Worm (Caenorhabditis elegans) whole organism, late embryonic: Measurements from ENCODE around the gene fbxb-11.

Source experiments
- F13H6.1 ChIP-seq: sonication (generic microtip); optimal IDR thresholded peaks from 2 replicates; lab custom pipeline; 2016; ENCODE audit warnings: missing genetic modification characterization, missing compliant biosample characterization
- K02D7.2 ChIP-seq: sonication (generic microtip); optimal IDR thresholded peaks from 2 replicates; lab custom pipeline; 2017; ENCODE audit warnings: mild to moderate bottlenecking, missing genetic modification characterization, missing compliant biosample characterization
- T23F11.4 ChIP-seq: fragments of 200-800 bp; sonication (Bioruptor generic); optimal IDR thresholded peaks from 2 replicates; lab custom pipeline; 2018; ENCODE audit warnings: mild to moderate bottlenecking, missing genetic modification characterization, missing compliant biosample characterization
- ceh-18 ChIP-seq: sonication (generic microtip); optimal IDR thresholded peaks from 2 replicates; lab custom pipeline; 2016; ENCODE audit warnings: missing genetic modification characterization, missing compliant biosample characterization
- ceh-22 ChIP-seq: sonication (generic microtip); optimal IDR thresholded peaks from 2 replicates; lab custom pipeline; 2017; ENCODE audit warnings: missing biosample characterization, missing genetic modification characterization
- ceh-24 ChIP-seq: sonication (generic microtip); optimal IDR thresholded peaks from 2 replicates; lab custom pipeline; 2016; ENCODE audit warnings: mild to moderate bottlenecking, missing genetic modification characterization, missing compliant biosample characterization
- ceh-34 ChIP-seq: sonication (generic microtip); optimal IDR thresholded peaks from 2 replicates; lab custom pipeline; 2016; ENCODE audit warnings: mild to moderate bottlenecking, missing genetic modification characterization, missing compliant biosample characterization
- ceh-6 ChIP-seq: fragments of 200-800 bp; sonication (Bioruptor generic); optimal IDR thresholded peaks from 2 replicates; lab custom pipeline; 2018; ENCODE audit warnings: mild to moderate bottlenecking, missing genetic modification characterization, missing compliant biosample characterization
- ceh-9 ChIP-seq: sonication (generic microtip); optimal IDR thresholded peaks from 2 replicates; lab custom pipeline; 2016; ENCODE audit warnings: mild to moderate bottlenecking, missing genetic modification characterization, inconsistent platforms, missing compliant biosample characterization
- che-1 ChIP-seq: sonication (generic microtip); optimal IDR thresholded peaks from 2 replicates; lab custom pipeline; 2016; ENCODE audit warnings: mild to moderate bottlenecking, missing genetic modification characterization, missing compliant biosample characterization
- dve-1 ChIP-seq: sonication (generic microtip); optimal IDR thresholded peaks from 2 replicates; lab custom pipeline; 2017; ENCODE audit warnings: antibody characterized with exemption, mild to moderate bottlenecking, missing genetic modification characterization, missing compliant biosample characterization
- elt-2 ChIP-seq: sonication (generic microtip); optimal IDR thresholded peaks from 2 replicates; lab custom pipeline; 2016; ENCODE audit warnings: missing genetic modification reagents, missing genetic modification characterization, missing compliant biosample characterization
- elt-4 ChIP-seq: sonication (generic microtip); optimal IDR thresholded peaks from 2 replicates; lab custom pipeline; 2016; ENCODE audit warnings: missing genetic modification characterization, missing compliant biosample characterization
- ets-4 ChIP-seq: sonication (generic microtip); optimal IDR thresholded peaks from 2 replicates; lab custom pipeline; 2016; ENCODE audit warnings: missing genetic modification characterization, missing compliant biosample characterization
- eyg-1 ChIP-seq: sonication (generic microtip); optimal IDR thresholded peaks from 2 replicates; lab custom pipeline; 2016; ENCODE audit warnings: missing genotype, missing genetic modification characterization, missing compliant biosample characterization
- fkh-6 ChIP-seq: sonication (generic microtip); optimal IDR thresholded peaks from 2 replicates; lab custom pipeline; 2016; ENCODE audit warnings: missing genetic modification characterization, missing compliant biosample characterization
- gmeb-2 ChIP-seq: sonication (generic microtip); optimal IDR thresholded peaks from 2 replicates; lab custom pipeline; 2016; ENCODE audit warnings: missing genetic modification characterization, inconsistent platforms, missing compliant biosample characterization
- lim-6 ChIP-seq: sonication (generic microtip); optimal IDR thresholded peaks from 2 replicates; lab custom pipeline; 2016; ENCODE audit warnings: missing genetic modification characterization, missing compliant biosample characterization
- lin-11 ChIP-seq: fragments of 200-800 bp; sonication (Bioruptor generic); optimal IDR thresholded peaks from 2 replicates; lab custom pipeline; 2018; ENCODE audit warnings: mild to moderate bottlenecking, missing genetic modification characterization, missing compliant biosample characterization
- nhr-232 ChIP-seq: sonication (generic microtip); optimal IDR thresholded peaks from 2 replicates; lab custom pipeline; 2016; ENCODE audit warnings: missing genetic modification characterization, missing compliant biosample characterization
- odd-2 ChIP-seq: sonication (generic microtip); optimal IDR thresholded peaks from 2 replicates; lab custom pipeline; 2017; ENCODE audit warnings: antibody characterized with exemption, mild to moderate bottlenecking, missing genetic modification characterization, missing compliant biosample characterization
- pag-3 ChIP-seq: sonication (generic microtip); optimal IDR thresholded peaks from 2 replicates; lab custom pipeline; 2016; ENCODE audit warnings: missing compliant biosample characterization, missing genetic modification characterization, borderline replicate concordance
- pha-4 ChIP-seq: fragments of 150-350 bp; optimal IDR thresholded peaks from 2 replicates; lab custom pipeline; 2018; ENCODE audit warnings: missing biosample characterization, missing genetic modification reagents, missing genetic modification characterization
- pqm-1 ChIP-seq: sonication (generic microtip); optimal IDR thresholded peaks from 2 replicates; lab custom pipeline; 2016; ENCODE audit warnings: missing genetic modification characterization, missing compliant biosample characterization
- pros-1 ChIP-seq: fragments of 150-350 bp; optimal IDR thresholded peaks from 2 replicates; lab custom pipeline; 2014; ENCODE audit warnings: missing biosample characterization, missing genetic modification reagents, missing genetic modification characterization
- ref-2 ChIP-seq: sonication (generic microtip); optimal IDR thresholded peaks from 2 replicates; lab custom pipeline; 2016; ENCODE audit warnings: missing genetic modification characterization, missing compliant biosample characterization
- sdc-2 ChIP-seq: sonication (generic microtip); optimal IDR thresholded peaks from 2 replicates; lab custom pipeline; 2016; ENCODE audit warnings: missing genotype, missing genetic modification characterization, missing compliant biosample characterization
- tbx-2 ChIP-seq: sonication (generic microtip); optimal IDR thresholded peaks from 2 replicates; lab custom pipeline; 2016; ENCODE audit warnings: missing genetic modification characterization, missing compliant biosample characterization
- unc-3 ChIP-seq, 2 experiments: fragments of 200-800 bp in 1 of 2; sonication (Bioruptor generic) in 1 of 2; sonication (generic microtip) in 1 of 2; conservative IDR thresholded peaks in 1 of 2; optimal IDR thresholded peaks in 1 of 2; 2 replicates each; pipeline versions ENCODE4 v1.3.6 to Lab custom; 2016 to 2022; ENCODE audit warnings: missing compliant biosample characterization in 2 of 2, missing genetic modification characterization in 2 of 2, missing genetic modification reagents in 1 of 2
- ztf-16 ChIP-seq: sonication (generic microtip); optimal IDR thresholded peaks from 2 replicates; lab custom pipeline; 2017; ENCODE audit warnings: missing genetic modification characterization, missing compliant biosample characterization

Gene fbxb-11

DNA sequence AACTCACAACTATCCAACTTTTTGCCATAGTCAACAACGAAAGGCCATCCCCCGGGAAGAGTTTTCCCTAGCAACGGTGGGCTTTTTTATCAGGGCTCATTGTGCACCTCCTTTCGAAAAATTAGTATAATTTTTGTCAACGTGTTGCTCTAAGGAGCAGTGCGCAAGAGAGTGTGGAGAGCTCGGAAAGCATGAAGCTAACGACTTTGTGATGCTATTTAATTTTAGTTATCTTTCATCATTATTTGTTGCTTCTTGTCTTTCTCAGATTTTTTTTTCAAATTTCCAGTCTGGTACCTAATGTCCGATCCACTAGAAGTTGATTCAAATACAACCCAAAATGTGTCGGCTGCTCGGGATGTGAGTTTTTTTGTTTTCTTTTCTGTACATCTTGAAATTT is 5.7 kb downstream of the fbxb-11 start, which contains the start of gene ceh-81:
TSS of gene ceh-81 (plus strand) at position 301 of the 400 bp plus-strand sequence.
- no peak for TF ChIP-seq fkh-6
- no peak for TF ChIP-seq che-1 (tag; lab: Kevin White, UChicago)
- no peak for TF ChIP-seq elt-4 (tag; lab: Kevin White, UChicago)

DNA sequence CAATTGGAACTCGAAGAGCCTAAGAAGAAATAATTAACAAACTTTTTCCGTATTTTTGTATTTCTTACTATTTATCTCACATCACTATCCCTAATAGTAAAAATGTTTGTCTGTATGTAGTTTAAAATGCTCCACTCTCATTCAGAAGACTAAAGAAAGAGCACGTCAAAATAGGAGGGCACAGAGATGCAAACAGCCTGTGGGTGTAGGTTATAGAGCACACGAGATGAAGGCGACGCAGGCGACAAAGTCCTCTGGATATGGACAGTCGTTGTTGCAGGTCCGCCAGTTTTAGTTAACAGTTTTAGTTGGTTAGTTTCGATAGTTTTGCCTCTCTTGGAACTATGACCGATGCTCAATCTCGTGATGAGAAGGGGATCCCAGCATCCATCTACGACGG is 7.5 kb downstream of the fbxb-11 start, which contains the start of gene ceh-82:
TSS of gene ceh-82 (plus strand) at position 301 of the 400 bp plus-strand sequence.
- no peak for TF ChIP-seq ets-4 (tag; lab: Kevin White, UChicago)
- TF ChIP-seq ceh-24 (tag; lab: Kevin White, UChicago): no peak

DNA sequence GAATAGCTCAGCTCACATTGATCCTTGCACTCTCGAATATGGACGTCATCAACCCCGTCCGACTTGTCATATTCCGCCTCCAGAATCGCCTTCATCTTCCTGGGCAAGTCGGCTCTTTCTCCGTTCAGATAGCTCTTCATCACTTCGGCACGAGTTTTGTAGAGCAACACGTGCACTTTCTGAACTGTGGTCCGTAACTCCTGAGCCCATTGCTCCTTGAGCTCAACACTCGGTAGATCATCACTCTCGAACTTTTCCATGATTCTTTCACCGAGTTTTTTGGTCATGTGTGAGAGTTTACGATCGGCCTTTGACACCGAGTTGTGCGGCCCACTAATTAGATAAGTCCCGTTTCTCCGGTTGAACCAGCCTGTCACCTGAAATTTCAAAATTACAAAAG is 10.7 kb downstream of the fbxb-11 start:
- TF ChIP-seq ceh-22: no peak

DNA sequence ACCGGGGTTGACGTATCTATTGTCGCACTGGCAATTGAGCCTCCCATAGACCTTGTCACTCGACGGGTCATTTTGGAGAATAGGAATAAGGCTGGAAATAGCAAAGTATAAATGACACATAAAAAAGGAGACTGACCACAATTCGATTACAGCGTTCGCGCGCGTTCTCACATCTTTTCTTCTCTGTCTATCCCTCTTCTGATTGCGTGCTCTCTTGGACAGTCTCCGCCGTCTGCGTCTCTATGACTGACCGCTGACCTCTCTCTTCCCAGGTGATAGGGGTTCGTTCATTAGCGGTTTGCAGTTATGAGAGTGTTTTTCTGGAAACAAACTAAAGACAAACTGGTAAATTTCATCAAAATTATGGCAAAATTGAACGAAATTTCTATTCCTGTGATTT is 11.9 kb downstream of the fbxb-11 start, which contains the start of gene ceh-83:
TSS of gene ceh-83 (minus strand) at position 181 of the 400 bp plus-strand sequence.
- TF ChIP-seq T23F11.4 (GFP tag; lab: Kevin White, UChicago) (no peak), lin-11 (no peak)

DNA sequence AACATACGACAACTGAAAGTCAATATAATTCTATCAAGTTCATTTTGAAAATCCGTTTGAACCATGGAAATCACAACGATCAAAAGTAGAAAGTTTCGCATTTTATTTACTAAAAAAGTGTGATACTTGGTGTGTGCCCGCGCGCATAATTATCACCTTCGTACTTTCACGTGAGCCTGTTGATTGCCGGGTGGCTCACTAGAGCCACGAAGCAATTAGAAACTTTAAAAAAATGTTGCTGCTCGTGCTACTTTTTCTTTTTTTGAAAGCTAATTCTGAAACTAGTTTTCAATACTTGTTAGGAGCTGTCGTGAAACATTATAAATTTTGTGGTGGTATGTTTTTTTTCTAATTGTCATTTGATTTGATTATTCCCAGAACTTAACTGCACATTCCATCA is 14.4 kb downstream of the fbxb-11 start, which contains the start of the genes irld-9 and irld-33:
TSS of gene irld-9 (minus strand) at position 101 of the 400 bp plus-strand sequence.
TSS of gene irld-33 (plus strand) at position 209 of the 400 bp plus-strand sequence.
- no peak for TF ChIP-seq pros-1 (tag; lab: Kevin White, UChicago)
- TF ChIP-seq odd-2 (tag; lab: Kevin White, UChicago): no peak
- no peak for TF ChIP-seq sdc-2 (tag; lab: Kevin White, UChicago)
- TF ChIP-seq dve-1: no peak
- no peak for TF ChIP-seq pqm-1 (tag; lab: Kevin White, UChicago)
- TF ChIP-seq unc-3 (GFP tag; conservative IDR thresholded peaks at IDR 0.05; lab: Robert Waterston, UW): no peak
- TF ChIP-seq unc-3 (tag; optimal IDR thresholded peaks at IDR 0.05; lab: Kevin White, UChicago): no peak
- TF ChIP-seq pag-3: no peak
- TF ChIP-seq K02D7.2: no peak
- TF ChIP-seq ceh-6 (GFP tag; lab: Kevin White, UChicago): no peak
- no peak for TF ChIP-seq ceh-24 (tag; lab: Kevin White, UChicago)
- TF ChIP-seq gmeb-2 (tag; lab: Kevin White, UChicago): no peak
- TF ChIP-seq ceh-18 (tag; lab: Kevin White, UChicago): no peak
- no peak for TF ChIP-seq T23F11.4 (GFP tag; lab: Kevin White, UChicago)
- TF ChIP-seq ztf-16 (tag; lab: Kevin White, UChicago): no peak

DNA sequence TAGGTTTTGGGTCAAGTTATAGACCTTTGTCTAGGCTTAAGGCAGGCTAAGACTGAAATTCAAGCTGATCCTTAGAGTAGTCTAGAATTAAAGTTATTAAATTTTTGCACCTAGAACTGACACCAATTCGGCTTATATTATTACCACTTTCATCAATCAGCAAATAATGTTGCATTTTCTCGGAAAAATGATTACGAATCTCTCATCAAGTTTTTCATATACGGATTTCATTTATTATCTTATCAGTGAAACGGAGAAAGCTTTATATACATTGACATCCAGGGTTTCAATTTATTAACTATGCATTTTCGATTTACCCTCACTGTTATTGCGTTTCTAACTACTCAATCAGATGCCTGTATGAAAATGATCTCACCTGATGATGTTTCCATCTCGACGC is 16.8 kb downstream of the fbxb-11 start, which contains the start of gene K07G6.1:
TSS of gene K07G6.1 (plus strand) at position 301 of the 400 bp plus-strand sequence.
- TF ChIP-seq ceh-9 (no peak), che-1 (tag; lab: Kevin White, UChicago) (no peak), pha-4 (tag; lab: Kevin White, UChicago) (no peak), pros-1 (tag; lab: Kevin White, UChicago) (no peak), gmeb-2 (tag; lab: Kevin White, UChicago) (no peak), F13H6.1 (tag; lab: Kevin White, UChicago) (no peak), elt-2 (tag; lab: Kevin White, UChicago) (no peak), eyg-1 (no peak), sdc-2 (tag; lab: Kevin White, UChicago) (no peak), unc-3 (GFP tag; conservative IDR thresholded peaks at IDR 0.05; lab: Robert Waterston, UW) (no peak), unc-3 (tag; optimal IDR thresholded peaks at IDR 0.05; lab: Kevin White, UChicago) (no peak), nhr-232 (no peak), tbx-2 (tag; lab: Kevin White, UChicago) (no peak), lim-6 (no peak), ceh-34 (tag; lab: Kevin White, UChicago) (no peak), ref-2 (tag; lab: Kevin White, UChicago) (no peak), ceh-6 (GFP tag; lab: Kevin White, UChicago) (no peak)
